Worm (Caenorhabditis elegans): Measurements from ENCODE around the gene moc-2.

DNA sequence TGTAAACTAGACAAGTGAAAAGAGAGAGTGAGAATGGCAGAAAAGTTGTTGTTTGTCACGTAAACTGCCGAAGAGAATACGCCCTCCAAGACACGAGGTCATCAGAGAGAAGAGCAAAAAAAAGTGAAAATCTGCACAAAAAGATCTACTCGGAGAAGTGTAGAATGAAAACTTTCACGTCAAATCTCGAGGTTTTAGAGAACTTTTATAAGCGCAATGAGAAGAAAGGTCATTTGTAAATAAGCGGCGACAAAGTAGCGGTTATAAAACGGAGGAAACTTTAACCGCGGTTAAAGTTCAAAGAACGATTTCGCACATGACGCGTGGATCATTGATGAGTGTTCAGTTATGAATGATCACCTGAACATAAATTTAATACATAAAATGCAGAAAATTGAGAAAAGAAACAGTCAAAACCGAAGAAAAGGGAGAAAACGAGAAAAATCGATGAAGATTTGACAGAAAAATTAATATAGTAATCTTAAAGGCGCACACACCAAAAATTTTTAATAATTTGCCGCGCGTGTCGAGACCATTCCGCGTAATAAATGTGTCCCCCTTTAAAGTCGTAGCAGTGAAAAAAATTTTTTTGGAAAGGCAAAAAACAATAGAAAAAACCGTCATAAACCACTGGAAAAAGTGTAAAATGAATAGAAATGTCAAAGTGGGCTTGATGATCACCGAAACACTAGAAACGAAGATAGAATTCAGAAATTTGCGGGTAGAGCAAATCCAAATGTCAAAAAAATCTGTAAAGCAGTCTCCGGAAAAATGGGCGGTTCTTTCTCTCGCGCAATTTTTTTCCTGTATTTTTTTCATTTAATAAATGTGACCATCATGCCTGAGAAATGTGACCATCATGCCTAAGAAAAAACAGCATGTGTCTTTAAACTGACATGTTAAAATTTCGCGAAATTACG, 13.6 kb upstream of the moc-2 start:
- TF ChIP-seq nhr-10 (tag; optimal IDR thresholded peaks at IDR 0.05) (no peak), daf-8 (GFP tag; IDR thresholded peaks at IDR 0.05) (no peak)

Measured in whole organism, L4 larva.